Worm (Caenorhabditis elegans): Measurements from ENCODE around the gene lin-23.
A peak's percentile ranks its signal among the peaks of the same experiment; 100 is the strongest.

The lin-23 gene

ce11 chrII:6374646-6375045 lies 3.5 kb downstream of the lin-23 start:
- TF ChIP-seq nhr-84 (tag; optimal IDR thresholded peaks at IDR 0.05) (no peak), grh-1 (GFP tag; IDR thresholded peaks at IDR 0.05) (no peak), fos-1 (tag; optimal IDR thresholded peaks at IDR 0.05) (no peak), nhr-90 (tag; optimal IDR thresholded peaks at IDR 0.05; ENCODE audit: poor library complexity) (peak; percentile 23), lin-35 (GFP tag; optimal IDR thresholded peaks at IDR 0.05) (peak in 1 of 2 experiments; percentile 55), hpl-2 (GFP tag; optimal IDR thresholded peaks at IDR 0.05) (peak; percentile 29), nhr-85 (tag) (peak; percentile 62), elt-2 (tag; optimal IDR thresholded peaks at IDR 0.05) (peak; percentile 78), irx-1 (tag; optimal IDR thresholded peaks at IDR 0.05) (no peak), nhr-71 (tag; optimal IDR thresholded peaks at IDR 0.05) (peak; percentile 1), rnt-1 (tag; optimal IDR thresholded peaks at IDR 0.05) (no peak), efl-1 (optimal IDR thresholded peaks at IDR 0.05) (no peak), efl-1 (GFP tag; optimal IDR thresholded peaks at IDR 0.05 in 1 of 2) (peak in 1 of 2 experiments; percentile 88)

- TF ChIP-seq efl-3 (GFP tag; optimal IDR thresholded peaks at IDR 0.05) (no peak), ceh-8 (GFP tag; optimal IDR thresholded peaks at IDR 0.05) (no peak), swsn-7 (tag; optimal IDR thresholded peaks at IDR 0.05) (no peak), grh-1 (GFP tag; IDR thresholded peaks at IDR 0.05) (no peak)
Observed at ce11 chrII:6376693-6377092, 5.6 kb downstream of the lin-23 start.

ce11 chrII:6377381-6377948 lies 6.4 kb downstream of the lin-23 start:
- TF ChIP-seq lin-35 (GFP tag; optimal IDR thresholded peaks at IDR 0.05), result peak in 1 of 2 experiments; percentile 56
- peak; percentile 0 for TF ChIP-seq nhr-20 (tag; optimal IDR thresholded peaks at IDR 0.05)
- no peak for TF ChIP-seq skn-1 (tag; optimal IDR thresholded peaks at IDR 0.05)
- TF ChIP-seq blmp-1 (tag; optimal IDR thresholded peaks at IDR 0.05), result peak; percentile 33
- TF ChIP-seq jun-1 (tag; optimal IDR thresholded peaks at IDR 0.05), result no peak
- TF ChIP-seq efl-1 (optimal IDR thresholded peaks at IDR 0.05), result no peak
- peak in 1 of 2 experiments; percentile 29 for TF ChIP-seq efl-1 (GFP tag; optimal IDR thresholded peaks at IDR 0.05 in 1 of 2)
- TF ChIP-seq efl-3 (GFP tag; optimal IDR thresholded peaks at IDR 0.05), result no peak
- no peak for TF ChIP-seq unc-30 (tag; optimal IDR thresholded peaks at IDR 0.05)
- TF ChIP-seq lin-13 (GFP tag; optimal IDR thresholded peaks at IDR 0.05), result no peak
- no peak for TF ChIP-seq vab-15 (tag; optimal IDR thresholded peaks at IDR 0.05)
- no peak for TF ChIP-seq irx-1 (tag; optimal IDR thresholded peaks at IDR 0.05)
- no peak for TF ChIP-seq Y116A8C.19 (tag; optimal IDR thresholded peaks at IDR 0.05; ENCODE audit: borderline replicate concordance)
- TF ChIP-seq elt-2 (tag; optimal IDR thresholded peaks at IDR 0.05), result peak; percentile 52
- TF ChIP-seq ztf-4 (tag; optimal IDR thresholded peaks at IDR 0.05), result no peak
- TF ChIP-seq alr-1 (tag; optimal IDR thresholded peaks at IDR 0.05; ENCODE audit: borderline replicate concordance), result no peak
- TF ChIP-seq lin-14 (GFP tag; optimal IDR thresholded peaks at IDR 0.05), result peak; percentile 13

- no peak for TF ChIP-seq jun-1 (tag; optimal IDR thresholded peaks at IDR 0.05)
- peak; percentile 5 for TF ChIP-seq tbx-2 (tag; optimal IDR thresholded peaks at IDR 0.05)
- TF ChIP-seq elt-3 (tag; optimal IDR thresholded peaks at IDR 0.05), result peak in 4 of 6 experiments; percentile 22 to 62 (median 44)
- TF ChIP-seq nhr-71 (tag; optimal IDR thresholded peaks at IDR 0.05), result peak; percentile 54
- peak; percentile 73 for TF ChIP-seq blmp-1 (tag; optimal IDR thresholded peaks at IDR 0.05)
- TF ChIP-seq pag-3 (tag; optimal IDR thresholded peaks at IDR 0.05; ENCODE audit: borderline replicate concordance, insufficient read depth), result no peak
- TF ChIP-seq sptf-1 (tag; optimal IDR thresholded peaks at IDR 0.05), result no peak
- peak; percentile 27 for TF ChIP-seq snu-23 (GFP tag; optimal IDR thresholded peaks at IDR 0.05)
- peak; percentile 36 for TF ChIP-seq nhr-20 (tag; optimal IDR thresholded peaks at IDR 0.05)
- TF ChIP-seq nhr-85 (tag), result peak; percentile 75
Observed at ce11 chrII:6379038-6379563, 8.0 kb downstream of the lin-23 start.

ce11 chrII:6380866-6381265 lies 9.8 kb downstream of the lin-23 start, which contains the start of gene F58F12.12:
TSS of gene F58F12.12 (plus strand) at chrII:6381166.
- no peak for TF ChIP-seq ama-1 (optimal IDR thresholded peaks at IDR 0.05)
- no peak for TF ChIP-seq C16A3.4 (tag; optimal IDR thresholded peaks at IDR 0.05)
- no peak for TF ChIP-seq ceh-90 (tag; optimal IDR thresholded peaks at IDR 0.05)
- TF ChIP-seq blmp-1 (tag; optimal IDR thresholded peaks at IDR 0.05), result peak; percentile 5
